Fruit fly (Drosophila melanogaster): ENCODE results near the gene moi.
A peak's percentile ranks its signal among the peaks of the same experiment; 100 is the strongest.

moi gene

dm6 chr3R:18243718-18244170, 11.6 kb upstream of the moi start (continued):
- TF ChIP-seq CG17568 (GFP tag; optimal IDR thresholded peaks at IDR 0.05) (no peak), chn (GFP tag; optimal IDR thresholded peaks at IDR 0.05) (no peak), CG6254 (GFP tag; optimal IDR thresholded peaks at IDR 0.05) (peak; percentile 30), CG6791 (GFP tag; IDR thresholded peaks at IDR 0.05; ENCODE audit: partially characterized antibody) (no peak), Doc3 (GFP tag; IDR thresholded peaks at IDR 0.05; ENCODE audit: partially characterized antibody) (no peak), CG4617 (GFP tag; optimal IDR thresholded peaks at IDR 0.05; ENCODE audit: borderline replicate concordance) (no peak), CG1024 (GFP tag; IDR thresholded peaks at IDR 0.05) (no peak), CG10366 (GFP tag; IDR thresholded peaks at IDR 0.05) (no peak), CG12219 (GFP tag; optimal IDR thresholded peaks at IDR 0.05) (no peak), HLH3B (GFP tag; IDR thresholded peaks at IDR 0.05) (no peak), Ada2b (GFP tag; IDR thresholded peaks at IDR 0.05) (no peak), Trl (optimal IDR thresholded peaks at IDR 0.05) (no peak), Trl (GFP tag; optimal IDR thresholded peaks at IDR 0.05) (no peak), Mrtf (GFP tag; IDR thresholded peaks at IDR 0.05) (no peak), chm (GFP tag; IDR thresholded peaks at IDR 0.05) (peak; percentile 7; the same call in 1 of the 2 replicates), Ssrp (tag; optimal IDR thresholded peaks at IDR 0.05) (no peak), ara (GFP tag; IDR thresholded peaks at IDR 0.05) (no peak), Meics (GFP tag; optimal IDR thresholded peaks at IDR 0.05) (no peak), Max (GFP tag; optimal IDR thresholded peaks at IDR 0.05) (no peak), CG2120 (GFP tag; optimal IDR thresholded peaks at IDR 0.05) (peak; percentile 2), fd96Cb (tag; optimal IDR thresholded peaks at IDR 0.05) (no peak), CG17912 (GFP tag; optimal IDR thresholded peaks at IDR 0.05) (no peak), HHEX (GFP tag; optimal IDR thresholded peaks at IDR 0.05) (no peak), rib (GFP tag; IDR thresholded peaks at IDR 0.05) (peak; percentile 10; the same call in 1 of the 2 replicates), hbn (GFP tag; IDR thresholded peaks at IDR 0.05; ENCODE audit: partially characterized antibody) (no peak), Adf1 (GFP tag; IDR thresholded peaks at IDR 0.05) (no peak), CG10147 (GFP tag; optimal IDR thresholded peaks at IDR 0.05) (no peak), Rfx (GFP tag; IDR thresholded peaks at IDR 0.05) (no peak; the same call in 1 of the 2 replicates), ken (GFP tag; IDR thresholded peaks at IDR 0.05) (no peak), CG17802 (tag; optimal IDR thresholded peaks at IDR 0.05) (no peak), zfh2 (GFP tag; optimal IDR thresholded peaks at IDR 0.05) (peak; percentile 42), luna (GFP tag; optimal IDR thresholded peaks at IDR 0.05) (no peak), fru (optimal IDR thresholded peaks at IDR 0.05) (no peak), CG13287 (GFP tag; IDR thresholded peaks at IDR 0.05; ENCODE audit: partially characterized antibody) (no peak), CG30020 (tag; optimal IDR thresholded peaks at IDR 0.05) (no peak), Blimp-1 (GFP tag; optimal IDR thresholded peaks at IDR 0.05) (no peak), Asciz (GFP tag; optimal IDR thresholded peaks at IDR 0.05) (no peak), grau (tag; optimal IDR thresholded peaks at IDR 0.05) (no peak), CG17328 (GFP tag; IDR thresholded peaks at IDR 0.05) (no peak), CG12769 (tag; optimal IDR thresholded peaks at IDR 0.05) (no peak), Abd-B (GFP tag; optimal IDR thresholded peaks at IDR 0.05) (no peak), CG10543 (GFP tag; optimal IDR thresholded peaks at IDR 0.05) (no peak), az2 (GFP tag; optimal IDR thresholded peaks at IDR 0.05) (no peak), CG4730 (GFP tag; IDR thresholded peaks at IDR 0.05) (no peak), CG6813 (GFP tag; optimal IDR thresholded peaks at IDR 0.05) (peak; percentile 44), CG33213 (GFP tag; optimal IDR thresholded peaks at IDR 0.05) (peak; percentile 10), CG3726 (GFP tag; IDR thresholded peaks at IDR 0.05) (no peak), crc (GFP tag; optimal IDR thresholded peaks at IDR 0.05) (no peak), CG6654 (GFP tag; optimal IDR thresholded peaks at IDR 0.05) (no peak), Dll (GFP tag; IDR thresholded peaks at IDR 0.05; ENCODE audit: partially characterized antibody) (no peak), sc (optimal IDR thresholded peaks at IDR 0.05) (no peak), sc (GFP tag; optimal IDR thresholded peaks at IDR 0.05) (no peak)

Measured in whole organism, embryonic.